Fruit fly (Drosophila melanogaster) whole organism, wandering third instar larva: ENCODE measurements around the gene Dpy-30L2.

ENCODE experiments used
- Abd-B ChIP-seq: fragments of >200 bp; optimal IDR thresholded peaks from 2 replicates; lab custom pipeline; 2017; ENCODE audit warnings: missing biosample characterization, missing genetic modification characterization
- N ChIP-seq: fragments of >200 bp; optimal IDR thresholded peaks from 2 replicates; lab custom pipeline; 2018; ENCODE audit warnings: missing biosample characterization, missing external identifiers, missing genetic modification characterization
- OdsH ChIP-seq: fragments of 200-800 bp; sonication (Bioruptor generic); optimal IDR thresholded peaks from 2 replicates; lab custom pipeline; 2016; ENCODE audit warnings: missing biosample characterization, mild to moderate bottlenecking, missing genetic modification characterization
- dl ChIP-seq, 2 experiments: fragments of 175-275, 200-275 bp in 1 of 2; fragments of 200-275 bp in 1 of 2; sonication (Bioruptor generic); optimal IDR thresholded peaks; lab custom pipeline; 2018; ENCODE audit warnings: mild to moderate bottlenecking in 2 of 2, missing biosample characterization in 2 of 2, missing genetic modification characterization in 2 of 2, moderate library complexity in 2 of 2; ENCODE audit not compliant: partially characterized antibody in 2 of 2, insufficient read depth in 1 of 2
- pan ChIP-seq: fragments of >200 bp; optimal IDR thresholded peaks from 2 replicates; lab custom pipeline; 2017
- usp ChIP-seq: fragments of >200 bp; optimal IDR thresholded peaks from 2 replicates; lab custom pipeline; 2017; ENCODE audit warnings: missing biosample characterization, missing genetic modification characterization

dm6 chr3L:4069069-4069468 is 21.5 kb upstream of the Dpy-30L2 start, which contains the start of gene CG32259:
- no peak for TF ChIP-seq OdsH (GFP tag; lab: Kevin White, UChicago)
- TF ChIP-seq Abd-B (GFP tag; lab: Kevin White, UChicago): no peak
- no peak for TF ChIP-seq N
- no peak for TF ChIP-seq pan
- TF ChIP-seq dl (GFP tag; optimal IDR thresholded peaks at IDR 0.05; lab: Kevin White, UChicago; ENCODE audit: insufficient read depth in 1 of 2, partially characterized antibody in 2 of 2): no peak
- TF ChIP-seq usp (GFP tag; lab: Kevin White, UChicago): no peak
